Fruit fly (Drosophila melanogaster) whole organism, prepupa: ENCODE results near the gene CG45064.

ENCODE experiments used
- CG10631 ChIP-seq: fragments of 200-800 bp; sonication (Bioruptor generic); optimal IDR thresholded peaks from 2 replicates; lab custom pipeline; 2016; ENCODE audit warnings: missing biosample characterization, missing genetic modification characterization
- CG11294 ChIP-seq: fragments of 200-800 bp; sonication (Bioruptor generic); IDR thresholded peaks from 2 replicates; pipeline ENCODE4 v1.3.6; 2022; ENCODE audit warnings: missing biosample characterization, missing genetic modification characterization
- CG11902 ChIP-seq: fragments of 200-800 bp; sonication (Bioruptor generic); optimal IDR thresholded peaks from 3 replicates; lab custom pipeline; 2016; ENCODE audit warnings: missing biosample characterization, missing genetic modification characterization
- CG15336 ChIP-seq: fragments of 200-800 bp; sonication (Bioruptor generic); IDR thresholded peaks from 2 replicates; pipeline ENCODE4 v1.3.6; 2022; ENCODE audit warnings: missing biosample characterization, missing genetic modification characterization
- CG16779 ChIP-seq: fragments of 200-800 bp; sonication (Bioruptor generic); optimal IDR thresholded peaks from 3 replicates; lab custom pipeline; 2017; ENCODE audit warnings: missing biosample characterization, mild to moderate bottlenecking, missing genetic modification characterization
- CG31627 ChIP-seq: fragments of 200-800 bp; sonication (Bioruptor generic); optimal IDR thresholded peaks from 3 replicates; lab custom pipeline; 2016; ENCODE audit warnings: missing biosample characterization, missing genetic modification characterization
- CG32006 ChIP-seq: fragments of 200-800 bp; sonication (Bioruptor generic); optimal IDR thresholded peaks from 3 replicates; lab custom pipeline; 2017; ENCODE audit warnings: missing biosample characterization, mild to moderate bottlenecking, missing genetic modification characterization
- CG34406 ChIP-seq: fragments of 200-800 bp; sonication (Bioruptor generic); optimal IDR thresholded peaks from 3 replicates; lab custom pipeline; 2016; ENCODE audit warnings: missing biosample characterization, missing genetic modification characterization
- CG6163 ChIP-seq: fragments of 200-800 bp; sonication (Bioruptor generic); IDR thresholded peaks from 3 replicates; pipeline ENCODE4 v1.3.6; 2022; ENCODE audit warnings: missing biosample characterization, missing genetic modification characterization
- CG6276 ChIP-seq: fragments of 200-800 bp; sonication (Bioruptor generic); optimal IDR thresholded peaks from 2 replicates; lab custom pipeline; 2017; ENCODE audit warnings: missing biosample characterization, mild to moderate bottlenecking, missing genetic modification characterization
- CG6792 ChIP-seq: fragments of 200-800 bp; sonication (Bioruptor generic); optimal IDR thresholded peaks from 3 replicates; lab custom pipeline; 2016; ENCODE audit warnings: missing biosample characterization, missing genetic modification characterization
- CG6808 ChIP-seq: fragments of 200-800 bp; sonication (Bioruptor generic); optimal IDR thresholded peaks from 3 replicates; lab custom pipeline; 2017; ENCODE audit warnings: missing biosample characterization, missing genetic modification characterization, mild to moderate bottlenecking, moderate library complexity, missing genetic modification reagents
- CG8632 ChIP-seq: fragments of 200-800 bp; sonication (Bioruptor generic); optimal IDR thresholded peaks from 3 replicates; lab custom pipeline; 2016; ENCODE audit warnings: missing biosample characterization, missing genetic modification characterization
- CG9139 ChIP-seq: fragments of 200-800 bp; sonication (Bioruptor generic); optimal IDR thresholded peaks from 3 replicates; lab custom pipeline; 2017; ENCODE audit warnings: missing biosample characterization, mild to moderate bottlenecking, missing genetic modification characterization
- Eip75B ChIP-seq: fragments of 200-800 bp; sonication (Bioruptor generic); optimal IDR thresholded peaks from 3 replicates; lab custom pipeline; 2016; ENCODE audit warnings: missing biosample characterization, missing genetic modification characterization
- Eip78C ChIP-seq: fragments of 200-800 bp; sonication (Bioruptor generic); peaks from one replicate; lab custom pipeline; 2016; ENCODE audit warnings: missing biosample characterization, missing genetic modification characterization
- Eip93F ChIP-seq: fragments of 200-800 bp; sonication (Bioruptor generic); optimal IDR thresholded peaks from 2 replicates; lab custom pipeline; 2016; ENCODE audit warnings: missing biosample characterization, mild to moderate bottlenecking, missing genetic modification characterization
- Ets21C ChIP-seq: fragments of 200-800 bp; sonication (Bioruptor generic); optimal IDR thresholded peaks from 3 replicates; lab custom pipeline; 2016; ENCODE audit warnings: missing biosample characterization, missing genetic modification characterization
- Gug ChIP-seq: fragments of 200-800 bp; sonication (Bioruptor generic); IDR thresholded peaks from 2 replicates; pipeline ENCODE4 v1.3.6; 2022; ENCODE audit warnings: missing biosample characterization, missing genetic modification characterization
- Hr38 ChIP-seq: sonication (Bioruptor generic); optimal IDR thresholded peaks from 2 replicates; lab custom pipeline; 2016; ENCODE audit warnings: missing biosample characterization, missing genetic modification characterization
- Hr4 ChIP-seq: fragments of 200-800 bp; sonication (Bioruptor generic); optimal IDR thresholded peaks from 3 replicates; lab custom pipeline; 2016; ENCODE audit warnings: missing biosample characterization, missing genetic modification characterization
- Met ChIP-seq: fragments of 200-800 bp; sonication (Bioruptor generic); optimal IDR thresholded peaks from 3 replicates; lab custom pipeline; 2016; ENCODE audit warnings: missing biosample characterization, missing genetic modification characterization
- OdsH ChIP-seq: fragments of 200-800 bp; sonication (Bioruptor generic); optimal IDR thresholded peaks from 3 replicates; lab custom pipeline; 2016; ENCODE audit warnings: missing biosample characterization, missing genetic modification characterization
- Sox102F ChIP-seq: fragments of 200-800 bp; sonication (Bioruptor generic); optimal IDR thresholded peaks from 2 replicates; lab custom pipeline; 2016; ENCODE audit warnings: missing biosample characterization, mild to moderate bottlenecking, missing genetic modification characterization
- achi ChIP-seq: fragments of 200-800 bp; sonication (Bioruptor generic); optimal IDR thresholded peaks from 3 replicates; lab custom pipeline; 2016; ENCODE audit warnings: missing biosample characterization, missing genetic modification characterization
- dac ChIP-seq: fragments of 200-800 bp; sonication (Bioruptor generic); optimal IDR thresholded peaks from 2 replicates; lab custom pipeline; 2017; ENCODE audit warnings: missing biosample characterization, mild to moderate bottlenecking, missing genetic modification characterization
- dsx ChIP-seq: fragments of 200-800 bp; optimal IDR thresholded peaks from 3 replicates; lab custom pipeline; 2019; ENCODE audit warnings: missing biosample characterization, mild to moderate bottlenecking, missing genetic modification characterization, moderate library complexity; ENCODE audit not compliant: poor library complexity, severe bottlenecking
- eg ChIP-seq: fragments of 200-800 bp; sonication (Bioruptor generic); IDR thresholded peaks from 3 replicates; pipeline ENCODE4 v1.3.6; 2022; ENCODE audit warnings: missing biosample characterization, missing genetic modification characterization
- fd85E ChIP-seq: fragments of 200-800 bp; sonication (Bioruptor generic); optimal IDR thresholded peaks from 3 replicates; lab custom pipeline; 2016; ENCODE audit warnings: missing biosample characterization, missing genetic modification characterization
- fkh ChIP-seq: fragments of 200-800 bp; sonication (Bioruptor generic); optimal IDR thresholded peaks from 3 replicates; lab custom pipeline; 2017; ENCODE audit warnings: missing biosample characterization, mild to moderate bottlenecking, missing genetic modification characterization, moderate library complexity
- lz ChIP-seq: fragments of 200-800 bp; sonication (Bioruptor generic); optimal IDR thresholded peaks from 3 replicates; lab custom pipeline; 2016; ENCODE audit warnings: missing biosample characterization, missing genetic modification characterization
- pdm3 ChIP-seq: fragments of 200-800 bp; sonication (Bioruptor generic); optimal IDR thresholded peaks from 3 replicates; lab custom pipeline; 2016; ENCODE audit warnings: missing biosample characterization, missing genetic modification characterization
- spab ChIP-seq: fragments of 200-800 bp; sonication (Bioruptor generic); optimal IDR thresholded peaks from 2 replicates; lab custom pipeline; 2017; ENCODE audit warnings: missing biosample characterization, mild to moderate bottlenecking, missing genetic modification characterization, missing genetic modification reagents
- ss ChIP-seq, 2 experiments: fragments of 200-800 bp; sonication (Bioruptor generic); optimal IDR thresholded peaks; 2 replicates in 1 of 2; 3 replicates in 1 of 2; lab custom pipeline; 2017 to 2018; ENCODE audit warnings: mild to moderate bottlenecking in 2 of 2, missing biosample characterization in 2 of 2, missing genetic modification characterization in 2 of 2, moderate library complexity in 1 of 2
- vri ChIP-seq: fragments of 200-800 bp; sonication (Bioruptor generic); optimal IDR thresholded peaks from 3 replicates; lab custom pipeline; 2016; ENCODE audit warnings: missing biosample characterization, mild to moderate bottlenecking, missing genetic modification characterization

Gene CG45064

dm6 chrX:14862494-14862893 is 19.9 kb downstream of the CG45064 start:
- TF ChIP-seq CG34406 (GFP tag; lab: Kevin White, UChicago), result no peak
- no peak for TF ChIP-seq achi (GFP tag; lab: Kevin White, UChicago)
- peak; percentile 25 for TF ChIP-seq Eip78C (GFP tag; lab: Kevin White, UChicago)
- TF ChIP-seq Eip93F (GFP tag; lab: Kevin White, UChicago), result no peak

dm6 chrX:14858951-14859350 is 23.4 kb downstream of the CG45064 start, which contains the start of gene CG46399:
CG46399 (plus strand) TSS chrX:14859251.
- no peak for TF ChIP-seq vri
- TF ChIP-seq lz, result no peak
- TF ChIP-seq CG32006 (GFP tag; lab: Kevin White, UChicago), result no peak
- TF ChIP-seq CG6792 (GFP tag; lab: Kevin White, UChicago), result no peak
- TF ChIP-seq fd85E (GFP tag; lab: Kevin White, UChicago), result no peak

dm6 chrX:14857883-14858282 is 24.5 kb downstream of the CG45064 start:
- TF ChIP-seq Sox102F (GFP tag; lab: Kevin White, UChicago), result peak; percentile 6
- TF ChIP-seq CG6276 (GFP tag; lab: Kevin White, UChicago), result no peak
- 0 out of 3 replicates have a peak, but pooled peaks have one; percentile 48 for TF ChIP-seq CG6163
- no peak for TF ChIP-seq CG10631
- peak; percentile 44; the same call in 1 of the 2 replicates for TF ChIP-seq CG11294 (GFP tag; lab: Robert Waterston, UW)
- no peak for TF ChIP-seq Eip75B (GFP tag; lab: Kevin White, UChicago)
- TF ChIP-seq CG32006 (GFP tag; lab: Kevin White, UChicago), result peak; percentile 34
- peak; percentile 75 for TF ChIP-seq eg (GFP tag; lab: Robert Waterston, UW)
- peak; percentile 52; the same call in 1 of the 2 replicates for TF ChIP-seq CG15336 (GFP tag; lab: Robert Waterston, UW)
- TF ChIP-seq OdsH (GFP tag; lab: Kevin White, UChicago), result peak; percentile 18
- TF ChIP-seq spab (GFP tag; lab: Kevin White, UChicago), result no peak
- TF ChIP-seq Met (GFP tag; lab: Kevin White, UChicago), result no peak
- TF ChIP-seq Eip78C (GFP tag; lab: Kevin White, UChicago), result peak; percentile 44
- no peak for TF ChIP-seq fd85E (GFP tag; lab: Kevin White, UChicago)
- no peak for TF ChIP-seq Ets21C (GFP tag; lab: Kevin White, UChicago)
- no peak for TF ChIP-seq CG6808 (GFP tag; lab: Kevin White, UChicago)
- TF ChIP-seq, all 60 proteins: peak for 8

- TF ChIP-seq Met (GFP tag; lab: Kevin White, UChicago), result no peak
- no peak for TF ChIP-seq CG9139 (GFP tag; lab: Kevin White, UChicago)
- TF ChIP-seq CG11902 (GFP tag; lab: Kevin White, UChicago), result no peak
- TF ChIP-seq Ets21C (GFP tag; lab: Kevin White, UChicago), result no peak
- no peak for TF ChIP-seq CG8632 (GFP tag; lab: Kevin White, UChicago)
- TF ChIP-seq vri, result no peak
- no peak for TF ChIP-seq CG6808 (GFP tag; lab: Kevin White, UChicago)
- TF ChIP-seq CG16779 (tag; lab: Kevin White, UChicago), result no peak
- no peak for TF ChIP-seq ss (GFP tag; optimal IDR thresholded peaks at IDR 0.05; lab: Kevin White, UChicago)
These were observed 26.1 kb downstream of the CG45064 start, which contains the start of gene CG9519 for dm6 chrX:14856261-14856660. CG9519 (minus strand) TSS chrX:14856361.

- TF ChIP-seq Hr38 (GFP tag; lab: Kevin White, UChicago) (no peak), achi (GFP tag; lab: Kevin White, UChicago) (no peak), CG6276 (GFP tag; lab: Kevin White, UChicago) (no peak), CG10631 (no peak), CG31627 (GFP tag; lab: Kevin White, UChicago) (no peak), CG8632 (GFP tag; lab: Kevin White, UChicago) (no peak), Gug (GFP tag; lab: Robert Waterston, UW) (no peak), Ets21C (GFP tag; lab: Kevin White, UChicago) (no peak), CG34406 (GFP tag; lab: Kevin White, UChicago) (no peak), dsx (no peak), CG9139 (GFP tag; lab: Kevin White, UChicago) (no peak), fkh (GFP tag; lab: Kevin White, UChicago) (no peak), Eip78C (GFP tag; lab: Kevin White, UChicago) (no peak), Hr4 (GFP tag; lab: Kevin White, UChicago) (no peak), dac (GFP tag; lab: Kevin White, UChicago) (no peak), pdm3 (no peak)
- TF ChIP-seq, all 60 proteins: peak for 0
These were observed 29.2 kb downstream of the CG45064 start, which contains the start of gene CG9521 for dm6 chrX:14853153-14853672. CG9521 (minus strand) TSS chrX:14853269.
